Worm (Caenorhabditis elegans) whole organism, early embryonic: ENCODE data around the gene B0507.6.

ENCODE experiments used
- B0310.2 ChIP-seq: sonication (generic microtip); optimal IDR thresholded peaks from 2 replicates; lab custom pipeline; 2016; ENCODE audit warnings: mild to moderate bottlenecking, missing genetic modification characterization, missing compliant biosample characterization
- F13C5.2 ChIP-seq: sonication (generic microtip); optimal IDR thresholded peaks from 2 replicates; lab custom pipeline; 2017; ENCODE audit warnings: mild to moderate bottlenecking, missing genetic modification characterization, inconsistent platforms, missing compliant biosample characterization
- aly-1 ChIP-seq: sonication (generic microtip); optimal IDR thresholded peaks from 2 replicates; lab custom pipeline; 2016; ENCODE audit warnings: missing genetic modification characterization, missing compliant biosample characterization
- ama-1 ChIP-seq: fragments of 150-350 bp; optimal IDR thresholded peaks from 2 replicates; lab custom pipeline; 2014
- ceh-13 ChIP-seq: fragments of 200-800 bp; sonication (Bioruptor generic); optimal IDR thresholded peaks from 2 replicates; lab custom pipeline; 2018; ENCODE audit warnings: mild to moderate bottlenecking, missing genetic modification characterization, missing compliant biosample characterization
- ceh-36 ChIP-seq: sonication (generic microtip); optimal IDR thresholded peaks from 2 replicates; lab custom pipeline; 2016; ENCODE audit warnings: missing genetic modification characterization, inconsistent platforms, missing compliant biosample characterization
- ets-7 ChIP-seq: sonication (generic microtip); optimal IDR thresholded peaks from 2 replicates; lab custom pipeline; 2016; ENCODE audit warnings: missing genotype, missing genetic modification characterization, missing compliant biosample characterization
- flt-1 ChIP-seq: fragments of 200-800 bp; sonication (Bioruptor generic); IDR thresholded peaks from 2 replicates; pipeline ENCODE4 v1.3.6; 2022; ENCODE audit warnings: missing genetic modification characterization, missing compliant biosample characterization
- hmbx-1 ChIP-seq: sonication (generic microtip); optimal IDR thresholded peaks from 2 replicates; lab custom pipeline; 2016; ENCODE audit warnings: mild to moderate bottlenecking, missing genetic modification characterization, missing compliant biosample characterization
- hmg-4 ChIP-seq: fragments of 200-800 bp; sonication (Bioruptor generic); optimal IDR thresholded peaks from 2 replicates; lab custom pipeline; 2018; ENCODE audit warnings: mild to moderate bottlenecking, missing genetic modification characterization, missing compliant biosample characterization
- hnd-1 ChIP-seq: sonication (generic microtip); optimal IDR thresholded peaks from 2 replicates; lab custom pipeline; 2016; ENCODE audit warnings: missing genetic modification characterization, missing compliant biosample characterization
- pes-1 ChIP-seq: fragments of 200-800 bp; sonication (Bioruptor generic); IDR thresholded peaks from 2 replicates; pipeline ENCODE4 v1.3.6; 2022; ENCODE audit warnings: missing genetic modification reagents, missing genetic modification characterization, missing compliant biosample characterization
- scrt-1 ChIP-seq: fragments of 200-800 bp; sonication (Bioruptor generic); IDR thresholded peaks from 2 replicates; pipeline ENCODE4 v1.3.6; 2022; ENCODE audit warnings: missing genetic modification characterization, missing compliant biosample characterization
- sea-1 ChIP-seq: fragments of 200-800 bp; sonication (Bioruptor generic); conservative IDR thresholded peaks from 2 replicates; pipeline ENCODE4 v1.3.6; 2022; ENCODE audit warnings: missing genetic modification characterization, missing compliant biosample characterization
- tbx-11 ChIP-seq: fragments of 200-800 bp; sonication (Bioruptor generic); IDR thresholded peaks from 2 replicates; pipeline ENCODE4 v1.3.6; 2022; ENCODE audit warnings: missing genetic modification characterization, missing compliant biosample characterization
- tbx-37 ChIP-seq: fragments of 200-800 bp; sonication (Bioruptor generic); conservative IDR thresholded peaks from 2 replicates; pipeline ENCODE4 v1.3.6; 2022; ENCODE audit warnings: missing genetic modification reagents, missing genetic modification characterization, missing compliant biosample characterization
- tra-4 ChIP-seq: sonication (generic microtip); optimal IDR thresholded peaks from 2 replicates; lab custom pipeline; 2017; ENCODE audit warnings: missing genetic modification characterization, missing compliant biosample characterization

The B0507.6 gene

ce11 chrV:8786245-8786644 lies 40.3 kb downstream of the B0507.6 start, which contains the start of gene sup-37:
TSS of gene sup-37 (plus strand) at chrV:8786545.
- no peak for TF ChIP-seq ama-1 (lab: Kevin White, UChicago)
- no peak for TF ChIP-seq ceh-13 (GFP tag; lab: Kevin White, UChicago)
- TF ChIP-seq tbx-37 (GFP tag; lab: Robert Waterston, UW): no peak
- no peak for TF ChIP-seq F13C5.2 (tag; lab: Kevin White, UChicago)
- no peak for TF ChIP-seq flt-1 (GFP tag; lab: Robert Waterston, UW)
- TF ChIP-seq tra-4 (tag; lab: Kevin White, UChicago): no peak
- TF ChIP-seq sea-1: no peak
- TF ChIP-seq ceh-36 (tag; lab: Kevin White, UChicago): no peak
- no peak for TF ChIP-seq scrt-1 (GFP tag; lab: Robert Waterston, UW)
- TF ChIP-seq hmbx-1: no peak
- no peak for TF ChIP-seq ets-7
- no peak for TF ChIP-seq B0310.2 (tag; lab: Kevin White, UChicago)
- TF ChIP-seq aly-1 (tag; lab: Kevin White, UChicago): no peak
- TF ChIP-seq hnd-1 (tag; lab: Kevin White, UChicago): no peak
- no peak for TF ChIP-seq tbx-11 (GFP tag; lab: Robert Waterston, UW)

- TF ChIP-seq F13C5.2 (tag; lab: Kevin White, UChicago): no peak
- no peak for TF ChIP-seq tbx-11 (GFP tag; lab: Robert Waterston, UW)
- TF ChIP-seq tra-4 (tag; lab: Kevin White, UChicago): no peak
- no peak for TF ChIP-seq tbx-37 (GFP tag; lab: Robert Waterston, UW)
- no peak for TF ChIP-seq ceh-13 (GFP tag; lab: Kevin White, UChicago)
- no peak for TF ChIP-seq hmg-4 (GFP tag; lab: Kevin White, UChicago)
- no peak for TF ChIP-seq aly-1 (tag; lab: Kevin White, UChicago)
- no peak for TF ChIP-seq flt-1 (GFP tag; lab: Robert Waterston, UW)
- TF ChIP-seq sea-1: no peak
- no peak for TF ChIP-seq ets-7
- TF ChIP-seq B0310.2 (tag; lab: Kevin White, UChicago): no peak
- no peak for TF ChIP-seq ama-1 (lab: Kevin White, UChicago)
- TF ChIP-seq scrt-1 (GFP tag; lab: Robert Waterston, UW): no peak
- TF ChIP-seq hmbx-1: no peak
- no peak for TF ChIP-seq hnd-1 (tag; lab: Kevin White, UChicago)
- no peak for TF ChIP-seq ceh-36 (tag; lab: Kevin White, UChicago)
- no peak for TF ChIP-seq pes-1 (GFP tag; lab: Robert Waterston, UW)
Measured at ce11 chrV:8789345-8789744, 43.4 kb downstream of the B0507.6 start.

- no peak for TF ChIP-seq ceh-36 (tag; lab: Kevin White, UChicago)
- TF ChIP-seq ama-1 (lab: Kevin White, UChicago): peak; percentile 55
Measured at ce11 chrV:8792814-8793213, 46.9 kb downstream of the B0507.6 start.

- TF ChIP-seq B0310.2 (tag; lab: Kevin White, UChicago) (no peak), aly-1 (tag; lab: Kevin White, UChicago) (no peak), flt-1 (GFP tag; lab: Robert Waterston, UW) (no peak), pes-1 (GFP tag; lab: Robert Waterston, UW) (no peak), tbx-37 (GFP tag; lab: Robert Waterston, UW) (no peak), hmg-4 (GFP tag; lab: Kevin White, UChicago) (no peak), ets-7 (no peak), ceh-36 (tag; lab: Kevin White, UChicago) (no peak), tra-4 (tag; lab: Kevin White, UChicago) (no peak), ceh-13 (GFP tag; lab: Kevin White, UChicago) (no peak)
Measured at ce11 chrV:8795499-8795898, 49.5 kb downstream of the B0507.6 start.

ce11 chrV:8796246-8796645 lies 50.3 kb downstream of the B0507.6 start:
- TF ChIP-seq sea-1: no peak
- no peak for TF ChIP-seq B0310.2 (tag; lab: Kevin White, UChicago)
- no peak for TF ChIP-seq tra-4 (tag; lab: Kevin White, UChicago)
- TF ChIP-seq aly-1 (tag; lab: Kevin White, UChicago): no peak
- TF ChIP-seq flt-1 (GFP tag; lab: Robert Waterston, UW): no peak
- no peak for TF ChIP-seq ceh-13 (GFP tag; lab: Kevin White, UChicago)

- no peak for TF ChIP-seq tbx-11 (GFP tag; lab: Robert Waterston, UW)
- TF ChIP-seq B0310.2 (tag; lab: Kevin White, UChicago): peak; percentile 12
Measured at ce11 chrV:8796889-8797288, 50.9 kb downstream of the B0507.6 start.

- TF ChIP-seq aly-1 (tag; lab: Kevin White, UChicago): no peak
- TF ChIP-seq scrt-1 (GFP tag; lab: Robert Waterston, UW): no peak
- TF ChIP-seq F13C5.2 (tag; lab: Kevin White, UChicago): no peak
- no peak for TF ChIP-seq tbx-11 (GFP tag; lab: Robert Waterston, UW)
- no peak for TF ChIP-seq ama-1 (lab: Kevin White, UChicago)
- TF ChIP-seq ceh-36 (tag; lab: Kevin White, UChicago): no peak
- no peak for TF ChIP-seq hmbx-1
- TF ChIP-seq sea-1: no peak
- no peak for TF ChIP-seq hmg-4 (GFP tag; lab: Kevin White, UChicago)
Measured at ce11 chrV:8798470-8798869, 52.5 kb downstream of the B0507.6 start.

ce11 chrV:8799293-8799812 lies 53.4 kb downstream of the B0507.6 start:
- TF ChIP-seq B0310.2 (tag; lab: Kevin White, UChicago) (no peak), tbx-11 (GFP tag; lab: Robert Waterston, UW) (no peak), ceh-13 (GFP tag; lab: Kevin White, UChicago) (no peak), ceh-36 (tag; lab: Kevin White, UChicago) (no peak), hmg-4 (GFP tag; lab: Kevin White, UChicago) (no peak), F13C5.2 (tag; lab: Kevin White, UChicago) (no peak), scrt-1 (GFP tag; lab: Robert Waterston, UW) (no peak), tbx-37 (GFP tag; lab: Robert Waterston, UW) (no peak), tra-4 (tag; lab: Kevin White, UChicago) (no peak), aly-1 (tag; lab: Kevin White, UChicago) (no peak), hmbx-1 (no peak)
